Worm (Caenorhabditis elegans): Measurements from ENCODE around the gene farl-11.

- TF ChIP-seq tag-97 (GFP tag; IDR thresholded peaks at IDR 0.05) (no peak), nhr-76 (tag; optimal IDR thresholded peaks at IDR 0.05) (no peak), nhr-10 (tag; optimal IDR thresholded peaks at IDR 0.05) (no peak), zip-2 (tag; optimal IDR thresholded peaks at IDR 0.05) (no peak)
Measured at ce11 chrII:7057860-7058259, 47.0 kb downstream of the farl-11 start, which contains the start of gene cth-2.
